Worm (Caenorhabditis elegans) whole organism, mixed stage, embryonic: ENCODE measurements around the gene pid-5.

Experiments used
- ceh-39 ChIP-seq: fragments of 150-350 bp; optimal IDR thresholded peaks from 2 replicates; lab custom pipeline; 2014; ENCODE audit warnings: missing biosample characterization, missing genetic modification characterization
- ces-1 ChIP-seq: fragments of 150-350 bp; optimal IDR thresholded peaks from 2 replicates; lab custom pipeline; 2014; ENCODE audit warnings: missing biosample characterization, missing genetic modification reagents, missing genetic modification characterization
- lin-32 ChIP-seq: fragments of 200-800 bp; sonication (Bioruptor generic); optimal IDR thresholded peaks from 2 replicates; lab custom pipeline; 2018; ENCODE audit warnings: mild to moderate bottlenecking, missing genetic modification characterization, missing compliant biosample characterization
- lsy-2 ChIP-seq: fragments of 150-350 bp; optimal IDR thresholded peaks from 2 replicates; lab custom pipeline; 2014; ENCODE audit warnings: missing biosample characterization, missing genetic modification characterization
- nhr-12 ChIP-seq: fragments of 150-350 bp; optimal IDR thresholded peaks from 2 replicates; lab custom pipeline; 2014; ENCODE audit warnings: missing biosample characterization, missing genetic modification characterization
- nhr-2 ChIP-seq: fragments of 150-350 bp; optimal IDR thresholded peaks from 2 replicates; lab custom pipeline; 2014; ENCODE audit warnings: missing biosample characterization, missing genetic modification characterization
- nhr-76 ChIP-seq: sonication (generic microtip); optimal IDR thresholded peaks from 2 replicates; lab custom pipeline; 2017; ENCODE audit warnings: missing biosample characterization, missing genetic modification characterization
- pha-4 ChIP-seq: fragments of 150-350 bp; optimal IDR thresholded peaks from 2 replicates; lab custom pipeline; 2018; ENCODE audit warnings: missing biosample characterization, missing genetic modification reagents, missing genetic modification characterization
- sem-2 ChIP-seq: fragments of 200-800 bp; sonication (Bioruptor generic); optimal IDR thresholded peaks from 2 replicates; lab custom pipeline; 2018; ENCODE audit warnings: mild to moderate bottlenecking, missing genetic modification characterization, missing compliant biosample characterization
- tbx-8 ChIP-seq: fragments of 200-800 bp; sonication (Bioruptor generic); optimal IDR thresholded peaks from 2 replicates; lab custom pipeline; 2018; ENCODE audit warnings: mild to moderate bottlenecking, missing genetic modification characterization, moderate library complexity, missing compliant biosample characterization
- unc-62 ChIP-seq: fragments of 150-350 bp; optimal IDR thresholded peaks from 2 replicates; lab custom pipeline; 2014; ENCODE audit warnings: missing biosample characterization, missing genetic modification reagents, missing genetic modification characterization

DNA sequence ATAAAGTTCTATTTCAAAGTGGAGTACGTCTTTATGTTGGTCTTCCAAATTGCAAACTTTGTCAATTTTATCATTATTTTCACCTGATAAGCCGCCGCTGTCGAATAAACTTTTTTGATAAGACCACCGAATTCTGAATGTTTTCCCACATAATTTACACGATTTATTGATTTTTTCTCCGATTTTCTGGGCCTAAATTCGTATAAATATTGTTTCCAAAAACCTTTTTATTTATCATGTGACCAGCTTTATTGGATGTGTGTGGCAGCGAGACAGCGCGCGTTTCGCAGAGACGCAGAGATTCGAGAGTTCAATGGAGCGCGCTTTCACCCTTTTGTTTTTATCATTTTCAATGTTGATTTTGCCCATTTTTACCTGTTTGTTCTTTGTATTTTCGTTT, 32.6 kb upstream of the pid-5 start:
- TF ChIP-seq nhr-76 (tag; lab: Kevin White, UChicago): no peak
- no peak for TF ChIP-seq nhr-12
- TF ChIP-seq pha-4 (tag; lab: Kevin White, UChicago): no peak
- peak; percentile 70 for TF ChIP-seq ces-1 (GFP tag; lab: Kevin White, UChicago)
- TF ChIP-seq sem-2 (GFP tag; lab: Kevin White, UChicago): no peak
- no peak for TF ChIP-seq lin-32 (GFP tag; lab: Kevin White, UChicago)
- no peak for TF ChIP-seq unc-62 (GFP tag; lab: Kevin White, UChicago)
- no peak for TF ChIP-seq tbx-8 (GFP tag; lab: Kevin White, UChicago)
- peak; percentile 35 for TF ChIP-seq lsy-2 (tag; lab: Kevin White, UChicago)
- TF ChIP-seq nhr-2 (tag; lab: Kevin White, UChicago): no peak
- TF ChIP-seq ceh-39: peak; percentile 32
